Fruit fly (Drosophila melanogaster): ENCODE measurements around the gene CG13855.

Gene CG13855

DNA sequence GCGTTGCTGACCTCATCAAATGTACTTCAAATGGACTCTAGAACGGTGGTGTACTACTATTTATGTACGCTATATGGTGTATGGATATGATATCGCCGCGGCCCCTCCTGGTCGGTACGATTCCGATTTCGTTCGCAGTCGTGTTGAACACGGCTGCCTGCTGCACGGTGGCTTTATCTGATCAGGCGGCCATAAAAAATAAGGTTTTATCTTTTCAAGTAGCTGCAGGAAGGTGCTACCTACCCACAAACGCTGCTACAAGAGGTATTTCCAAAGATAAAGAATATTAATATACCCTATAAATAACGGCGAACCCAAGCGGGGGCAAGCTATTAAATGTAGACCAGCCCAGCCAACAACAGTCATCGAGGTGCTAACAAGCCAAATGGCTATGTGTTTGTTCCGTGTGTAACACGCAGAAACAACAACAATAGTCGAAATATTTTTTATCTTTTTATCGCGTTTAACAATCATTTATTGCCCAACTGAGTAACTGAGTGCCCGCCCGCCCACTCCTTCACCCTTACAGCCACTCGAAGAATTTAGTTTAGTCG is 44.2 kb downstream of the CG13855 start:
- no peak for TF ChIP-seq usp (GFP tag; optimal IDR thresholded peaks at IDR 0.05)
- no peak for TF ChIP-seq Hnf4 (GFP tag; optimal IDR thresholded peaks at IDR 0.05)
- TF ChIP-seq CG32264 (GFP tag; optimal IDR thresholded peaks at IDR 0.05): no peak
- TF ChIP-seq GATAd (GFP tag; optimal IDR thresholded peaks at IDR 0.05): no peak
- no peak for TF ChIP-seq CrebA (GFP tag; optimal IDR thresholded peaks at IDR 0.05; ENCODE audit: borderline replicate concordance)
- no peak for TF ChIP-seq Sp1 (GFP tag; optimal IDR thresholded peaks at IDR 0.05)
- no peak for TF ChIP-seq jim (GFP tag; optimal IDR thresholded peaks at IDR 0.05)

- no peak for TF ChIP-seq Vsx2 (GFP tag; optimal IDR thresholded peaks at IDR 0.05; ENCODE audit: partially characterized antibody)
Measured at dm6 chr3R:22454397-22455334, 48.9 kb downstream of the CG13855 start.

DNA sequence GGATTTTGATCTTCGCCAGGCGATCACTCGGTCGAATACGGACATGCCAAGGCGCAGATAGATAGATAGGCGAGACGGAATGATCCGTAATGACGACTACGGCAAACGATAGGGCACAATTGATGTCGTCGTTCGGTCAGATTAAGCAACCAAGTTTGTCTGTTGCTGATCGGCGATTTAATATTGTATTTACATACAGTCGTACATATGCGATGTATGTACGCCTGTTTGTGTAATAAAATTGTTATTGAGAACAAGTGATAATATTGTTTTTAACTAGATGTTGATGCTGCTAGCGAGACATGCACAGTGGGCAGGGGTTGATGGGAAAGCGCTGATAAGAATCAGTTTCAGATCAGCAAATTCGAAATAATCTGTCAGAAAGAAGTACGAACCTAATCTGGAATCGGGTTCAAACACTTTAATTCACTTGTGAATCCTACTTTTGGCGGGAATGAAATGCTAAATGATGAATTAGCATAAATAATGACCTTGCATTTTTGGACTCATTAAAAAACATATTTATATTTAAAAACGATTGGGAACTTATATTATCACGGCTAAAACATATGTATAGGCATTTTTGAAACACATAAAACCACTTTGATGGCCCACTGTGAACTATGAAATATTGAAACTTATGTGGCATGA is 49.7 kb downstream of the CG13855 start:
- TF ChIP-seq OdsH (GFP tag; optimal IDR thresholded peaks at IDR 0.05) (peak; percentile 2), foxo (GFP tag; optimal IDR thresholded peaks at IDR 0.05) (peak in 1 of 2 experiments; percentile 15), ey (GFP tag; optimal IDR thresholded peaks at IDR 0.05) (peak; percentile 4), brk (GFP tag; optimal IDR thresholded peaks at IDR 0.05) (no peak), fru (GFP tag; optimal IDR thresholded peaks at IDR 0.05) (peak; percentile 19), pan (optimal IDR thresholded peaks at IDR 0.05) (no peak)

DNA sequence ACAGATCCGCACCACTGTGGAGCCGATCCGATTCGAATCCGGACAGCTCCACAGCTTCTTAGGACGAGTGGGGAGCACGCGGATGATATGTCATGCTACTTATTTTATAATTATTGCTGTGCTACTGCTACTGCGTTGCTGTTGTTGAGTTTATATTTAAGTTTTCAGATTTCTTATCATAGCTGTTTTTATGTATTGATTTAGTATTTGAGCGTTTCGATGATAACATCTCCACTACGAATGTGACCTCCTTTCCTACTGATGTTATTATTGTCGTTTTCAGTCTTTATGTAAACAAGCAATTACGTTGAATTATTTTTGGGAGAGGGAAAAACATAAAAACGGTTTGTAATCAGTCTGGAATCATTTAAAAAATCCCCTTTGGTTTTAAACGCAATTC is 50.3 kb downstream of the CG13855 start:
- no peak for TF ChIP-seq br (GFP tag; optimal IDR thresholded peaks at IDR 0.05)
- no peak for TF ChIP-seq OdsH (GFP tag; optimal IDR thresholded peaks at IDR 0.05)
- no peak for TF ChIP-seq lola (GFP tag; optimal IDR thresholded peaks at IDR 0.05)
- TF ChIP-seq Rel (GFP tag; optimal IDR thresholded peaks at IDR 0.05): no peak
- TF ChIP-seq Rel (tag; optimal IDR thresholded peaks at IDR 0.05): peak; percentile 80
